Worm (Caenorhabditis elegans) whole organism, L1 larva: ENCODE results near the gene srlf-17.
A peak's percentile ranks its signal among the peaks of the same experiment; 100 is the strongest.

Experiments used
- elt-2 ChIP-seq: sonication (generic microtip); optimal IDR thresholded peaks from 2 replicates; lab custom pipeline; 2016; ENCODE audit warnings: missing genetic modification characterization, mild to moderate bottlenecking, inconsistent platforms, missing compliant biosample characterization, missing genetic modification reagents
- unc-62 ChIP-seq: fragments of 150-350 bp; optimal IDR thresholded peaks from 2 replicates; lab custom pipeline; 2014; ENCODE audit warnings: missing biosample characterization, missing genetic modification reagents, missing genetic modification characterization

DNA sequence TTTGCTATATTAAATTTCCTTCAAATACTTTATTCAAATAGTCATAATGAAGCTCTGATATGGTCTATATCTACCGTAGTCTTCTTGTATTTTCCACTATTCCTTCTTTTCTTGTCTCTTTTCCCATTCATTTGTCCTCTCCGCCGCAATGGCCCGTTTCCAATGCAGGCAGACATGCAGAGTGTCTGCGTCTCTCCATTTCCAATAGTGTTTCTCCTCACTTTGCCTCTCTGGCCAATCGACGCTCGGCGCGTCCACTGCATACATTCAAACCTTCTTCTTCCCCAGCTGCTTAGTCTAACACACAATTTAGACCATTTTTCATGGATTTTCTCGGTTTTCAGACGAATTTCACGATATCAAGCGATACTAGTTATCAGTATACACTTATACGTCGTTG is 22.7 kb upstream of the srlf-17 start:
- TF ChIP-seq unc-62 (GFP tag; lab: Kevin White, UChicago) (no peak), elt-2 (tag; lab: Kevin White, UChicago) (peak; percentile 4)
